Fruit fly (Drosophila melanogaster) S2 (cell line): ENCODE results near the gene RpL30.

Experiments used
- CG8478 ChIP-seq: fragments of >200 bp; optimal IDR thresholded peaks from 2 replicates; lab custom pipeline; 2018
- CTCF ChIP-seq, 2 experiments: fragments of >200 bp; optimal IDR thresholded peaks; 2 replicates each; lab custom pipeline; 2018

The RpL30 gene

DNA sequence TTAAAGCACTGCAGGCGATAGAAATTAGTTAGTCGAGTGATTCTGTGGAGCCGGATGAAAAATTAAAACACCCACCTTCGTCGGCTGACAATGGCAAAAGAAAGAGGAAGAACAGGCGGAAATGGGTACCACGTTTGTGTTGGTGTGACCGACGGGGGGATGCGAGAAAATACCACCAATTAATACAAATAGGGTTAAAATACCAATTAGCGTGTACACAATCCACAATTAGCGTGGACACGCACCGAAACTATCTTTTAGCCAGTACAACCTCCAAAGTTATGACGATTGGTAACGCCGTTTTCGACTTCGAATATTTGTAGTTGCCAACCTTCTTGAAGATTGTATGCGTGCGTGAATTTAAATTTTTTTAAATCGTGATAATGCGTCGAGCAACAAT lies at the start of gene RpL30:
RpL30 (minus strand) TSS at position 177 of the 400 bp plus-strand sequence.
- TF ChIP-seq CG8478 (no peak), CTCF (optimal IDR thresholded peaks at IDR 0.05; lab: Kevin White, UChicago) (peak; percentile 75 to 83)

- no peak for TF ChIP-seq CTCF (optimal IDR thresholded peaks at IDR 0.05; lab: Kevin White, UChicago)
- TF ChIP-seq CG8478 = no peak
Observed at dm6 chr2L:19057799-19058198, 48.7 kb upstream of the RpL30 start.

- TF ChIP-seq CTCF (optimal IDR thresholded peaks at IDR 0.05; lab: Kevin White, UChicago) (no peak), CG8478 (no peak)
Observed at dm6 chr2L:19054516-19054887, 45.4 kb upstream of the RpL30 start.

DNA sequence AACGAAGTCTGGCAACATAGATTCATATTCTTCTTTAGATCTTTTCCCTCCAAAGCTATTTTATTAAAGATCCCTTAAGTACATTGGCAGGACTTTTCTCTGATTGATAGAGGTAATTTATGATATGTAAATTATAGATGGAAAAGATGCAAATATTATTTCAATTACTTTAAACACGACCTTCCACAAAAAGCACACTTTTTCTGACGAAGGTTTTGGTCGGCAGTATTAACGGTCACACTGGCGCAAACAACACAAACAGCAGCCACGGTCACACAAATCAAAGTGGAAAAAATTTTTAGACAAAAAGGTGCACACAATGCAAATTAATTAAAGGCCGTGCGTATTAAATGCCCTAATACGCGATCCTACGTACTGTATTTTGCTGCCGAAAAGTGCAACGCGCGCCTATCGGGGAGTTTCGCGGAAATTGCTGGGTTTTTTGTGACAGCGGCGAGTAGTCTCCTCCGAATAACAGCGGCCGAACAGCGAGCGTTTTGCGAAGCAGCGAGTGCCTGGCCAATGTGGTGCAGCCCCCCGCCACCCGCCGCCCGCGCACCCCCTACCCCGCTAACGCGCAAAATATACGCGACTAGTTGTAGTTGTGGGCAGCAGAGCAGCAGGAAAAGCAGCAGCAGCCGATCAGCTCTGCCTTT lies 44.9 kb upstream of the RpL30 start, which contains the start of gene CG10492:
CG10492 (plus strand) TSS at position 219 of the 656 bp plus-strand sequence.
- no peak for TF ChIP-seq CG8478
- TF ChIP-seq CTCF (optimal IDR thresholded peaks at IDR 0.05; lab: Kevin White, UChicago) = no peak

dm6 chr2L:19051534-19052100 lies 42.5 kb upstream of the RpL30 start, which contains the start of gene Rpn3:
Rpn3 (plus strand) TSS chr2L:19051790.
- TF ChIP-seq CTCF (optimal IDR thresholded peaks at IDR 0.05; lab: Kevin White, UChicago) (no peak), CG8478 (no peak)

- TF ChIP-seq CG8478 (no peak), CTCF (optimal IDR thresholded peaks at IDR 0.05; lab: Kevin White, UChicago) (no peak)
Observed at dm6 chr2L:19048912-19049311, 39.8 kb upstream of the RpL30 start, which contains the start of gene CG10470. CG10470 (plus strand) TSS chr2L:19049076.

- no peak for TF ChIP-seq CG8478
- TF ChIP-seq CTCF (optimal IDR thresholded peaks at IDR 0.05; lab: Kevin White, UChicago) = peak in 1 of 2 experiments; percentile 16
Observed at dm6 chr2L:19045111-19045560, 36.0 kb upstream of the RpL30 start, which contains the start of the genes Ttc19 and Acn. Ttc19 (minus strand) TSS chr2L:19045148. Acn (plus strand) TSS chr2L:19045355.

DNA sequence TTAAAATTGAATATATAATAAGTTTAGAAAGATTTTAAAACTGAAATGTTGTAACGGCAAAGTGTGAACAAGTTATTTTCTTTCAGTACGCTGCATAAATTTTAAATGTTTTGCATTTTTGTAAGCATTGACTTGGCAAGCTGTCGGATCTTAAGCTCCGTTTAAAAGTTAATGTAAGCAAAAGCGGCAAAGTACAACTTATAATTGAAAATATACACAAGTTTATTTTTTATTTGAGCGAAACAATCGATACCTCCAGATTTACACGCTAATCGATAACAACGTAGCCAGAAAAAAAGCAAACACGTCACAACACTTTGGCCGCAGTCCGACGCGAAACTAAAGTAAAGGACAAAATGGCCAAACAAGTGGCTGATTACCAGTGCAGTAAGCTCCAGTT lies 32.5 kb upstream of the RpL30 start, which contains the start of gene Catsup:
Catsup (plus strand) TSS at position 273 of the 400 bp plus-strand sequence.
- no peak for TF ChIP-seq CG8478
- TF ChIP-seq CTCF (optimal IDR thresholded peaks at IDR 0.05; lab: Kevin White, UChicago) = no peak

DNA sequence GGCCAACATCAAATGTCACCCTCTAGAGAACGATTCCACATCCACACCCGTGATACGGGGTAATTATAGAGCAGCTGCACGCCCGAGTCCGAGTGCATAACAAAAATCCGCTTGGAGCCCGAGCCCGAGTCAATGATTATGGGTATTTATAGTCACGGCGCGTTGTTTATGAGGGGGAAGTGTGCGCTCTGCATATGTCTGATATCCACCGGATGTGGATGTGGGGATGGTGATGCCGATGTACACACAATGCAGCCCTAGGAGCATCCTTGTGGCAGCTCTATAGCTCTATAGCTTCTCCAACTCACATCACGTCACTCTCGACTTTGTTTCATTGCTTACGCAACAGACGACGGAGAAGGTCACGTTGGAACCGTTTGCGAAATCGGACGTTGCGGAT lies 28.3 kb upstream of the RpL30 start:
- TF ChIP-seq CG8478 (no peak), CTCF (optimal IDR thresholded peaks at IDR 0.05; lab: Kevin White, UChicago) (no peak)

dm6 chr2L:19037011-19037410 lies 27.9 kb upstream of the RpL30 start:
- no peak for TF ChIP-seq CTCF (optimal IDR thresholded peaks at IDR 0.05; lab: Kevin White, UChicago)
- TF ChIP-seq CG8478 = no peak

DNA sequence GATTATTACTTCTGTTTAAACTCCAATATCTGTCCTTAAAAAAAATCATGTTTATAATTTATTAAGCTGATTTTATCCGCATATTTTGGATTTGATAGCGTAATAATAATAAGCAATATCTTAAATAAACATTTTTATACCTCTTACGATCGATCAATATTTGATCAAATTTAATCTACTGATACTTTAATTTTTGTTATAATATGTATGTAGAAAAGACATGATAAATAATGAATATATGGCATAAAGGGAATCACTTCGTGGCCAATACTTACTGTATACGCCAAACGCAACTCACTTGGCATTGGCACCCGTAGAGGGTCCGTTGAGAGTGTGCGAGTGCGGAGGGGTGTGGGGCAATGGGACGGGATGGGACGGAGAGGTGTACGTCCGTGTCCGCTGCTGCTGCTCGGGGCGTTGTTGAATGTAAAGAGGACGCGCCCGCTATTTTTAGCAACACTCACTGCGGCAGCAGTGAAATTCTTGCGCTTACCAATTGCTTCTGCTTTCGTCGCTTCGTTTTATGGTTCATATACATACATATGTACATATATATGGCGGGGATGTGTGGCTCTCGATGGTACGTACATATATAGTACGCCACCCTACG lies 27.1 kb upstream of the RpL30 start:
- TF ChIP-seq CG8478 = no peak
- TF ChIP-seq CTCF (optimal IDR thresholded peaks at IDR 0.05; lab: Kevin White, UChicago) = no peak

DNA sequence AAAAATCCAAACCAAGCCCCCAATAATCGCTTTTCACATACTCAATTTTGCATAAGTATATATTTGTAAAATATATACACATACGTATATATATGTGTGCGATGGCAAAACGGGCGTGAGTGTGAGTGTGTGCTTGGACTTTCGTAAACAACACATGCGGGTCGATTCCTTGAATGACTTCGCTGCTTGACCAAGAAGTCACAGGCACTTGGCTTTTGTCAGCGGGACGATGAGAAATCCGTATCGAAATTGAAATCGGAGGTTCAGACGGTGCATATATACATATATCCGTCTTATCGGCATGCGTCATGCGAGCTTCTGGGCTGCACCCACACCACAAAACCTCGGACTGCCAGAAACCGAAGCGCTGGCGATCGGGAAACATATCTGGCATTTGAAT lies 25.9 kb upstream of the RpL30 start:
- TF ChIP-seq CG8478 (no peak), CTCF (optimal IDR thresholded peaks at IDR 0.05; lab: Kevin White, UChicago) (no peak)

DNA sequence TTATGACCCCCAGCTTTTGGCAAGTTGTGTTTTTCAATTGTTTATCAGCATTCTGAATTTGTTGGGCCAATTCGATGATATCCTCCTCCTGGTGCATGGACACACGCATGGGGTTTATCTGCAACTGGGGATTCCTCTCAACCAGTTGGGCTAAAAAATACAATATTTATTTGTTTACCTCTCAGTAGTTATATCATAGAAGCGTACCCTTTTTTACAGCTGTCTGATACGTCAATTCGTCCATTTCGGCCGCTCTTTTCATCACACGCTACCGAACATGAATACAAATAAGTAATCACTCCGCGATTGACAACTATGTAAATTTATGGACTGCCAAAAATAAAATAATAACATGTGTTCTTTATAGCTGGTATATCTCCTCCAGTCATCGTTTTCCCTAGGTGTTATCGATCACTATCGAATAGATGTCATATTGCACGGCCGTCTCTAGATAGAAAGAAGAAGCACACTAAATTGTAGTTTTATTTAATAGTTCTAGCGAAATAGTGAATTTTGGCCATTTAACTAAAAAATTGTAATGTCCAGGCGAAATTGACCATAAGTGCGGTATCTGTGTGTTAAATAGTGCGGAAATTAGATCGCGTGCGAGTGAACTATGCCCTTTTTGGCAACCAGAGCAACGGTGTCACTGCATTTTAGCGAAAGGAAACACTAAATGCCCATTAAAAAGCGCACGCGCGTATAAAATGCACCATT lies 25.3 kb upstream of the RpL30 start, which contains the start of the genes mib2 and CG31800:
mib2 (plus strand) TSS at position 232 of the 717 bp plus-strand sequence.
CG31800 (minus strand) TSS at position 364 of the 717 bp plus-strand sequence.
- TF ChIP-seq CG8478 (no peak), CTCF (optimal IDR thresholded peaks at IDR 0.05; lab: Kevin White, UChicago) (no peak)

DNA sequence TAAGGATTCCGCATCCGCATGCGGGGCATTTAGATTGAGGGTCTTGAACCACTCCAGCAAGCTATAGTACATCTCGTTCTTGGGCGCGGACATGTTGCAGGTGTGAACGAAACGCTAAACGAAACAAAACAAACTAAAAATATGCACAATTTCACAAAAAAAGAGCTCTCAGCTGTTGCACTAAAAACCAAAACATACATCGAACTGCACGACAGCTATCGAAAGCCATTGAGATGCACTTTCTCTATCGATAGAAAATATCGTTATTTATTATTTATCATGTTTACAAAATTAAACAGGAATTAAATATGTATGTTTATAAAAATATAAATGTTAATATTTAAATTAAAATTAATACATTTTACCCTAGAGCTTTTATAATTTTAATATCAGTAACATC lies 24.2 kb upstream of the RpL30 start, which contains the start of gene hook:
hook (minus strand) TSS at position 211 of the 400 bp plus-strand sequence.
- no peak for TF ChIP-seq CG8478
- no peak for TF ChIP-seq CTCF (optimal IDR thresholded peaks at IDR 0.05; lab: Kevin White, UChicago)
